Worm (Caenorhabditis elegans) whole organism, midembryonic: Measurements from ENCODE around the gene E01G6.2.

Source experiments
- flt-1 ChIP-seq: fragments of 200-800 bp; sonication (Bioruptor generic); IDR thresholded peaks from 2 replicates; pipeline ENCODE4 v1.3.6; 2022; ENCODE audit warnings: missing genetic modification characterization, missing compliant biosample characterization
- klf-2 ChIP-seq: fragments of 200-800 bp; sonication (Bioruptor generic); conservative IDR thresholded peaks from 2 replicates; pipeline ENCODE4 v1.3.6; 2022; ENCODE audit warnings: missing genetic modification reagents, missing genetic modification characterization, missing compliant biosample characterization
- med-1 ChIP-seq: sonication (generic microtip); optimal IDR thresholded peaks from 2 replicates; lab custom pipeline; 2017; ENCODE audit warnings: missing genetic modification characterization, mild to moderate bottlenecking, missing compliant biosample characterization, antibody characterized with exemption, missing genetic modification reagents; ENCODE audit not compliant: insufficient read depth
- ref-1 ChIP-seq: fragments of 200-800 bp; sonication (Bioruptor generic); conservative IDR thresholded peaks from 2 replicates; pipeline ENCODE4 v1.3.6; 2022; ENCODE audit warnings: missing genetic modification reagents, missing genetic modification characterization, missing compliant biosample characterization

- no peak for TF ChIP-seq klf-2 (GFP tag; lab: Robert Waterston, UW)
- no peak for TF ChIP-seq flt-1 (GFP tag; lab: Robert Waterston, UW)
- no peak for TF ChIP-seq ref-1
- TF ChIP-seq med-1 (GFP tag; lab: Kevin White, UChicago): no peak
These were observed 39.9 kb downstream of the E01G6.2 start, which contains the start of gene W06D11.2 for ce11 chrX:12296392-12296791.
